Worm (Caenorhabditis elegans): Measurements from ENCODE around the gene egg-3.
"Not testable (repeated sequence)": the region's sequence is repeated elsewhere in the genome, so short reads cannot be mapped to it uniquely, and the experiment has no call there.

egg-3 gene

ce11 chrII:10917174-10917573 lies 32.9 kb upstream of the egg-3 start, which contains the start of gene F44F4.10:
TSS of gene F44F4.10 (minus strand) at chrII:10917274.
- TF ChIP-seq unc-3 (GFP tag; conservative IDR thresholded peaks at IDR 0.05) (no peak), unc-3 (tag; optimal IDR thresholded peaks at IDR 0.05) (no peak), K09A11.1 (tag; optimal IDR thresholded peaks at IDR 0.05; ENCODE audit: insufficient read depth) (no peak), ets-4 (tag; optimal IDR thresholded peaks at IDR 0.05) (no peak), ceh-48 (tag; optimal IDR thresholded peaks at IDR 0.05) (no peak), C38D4.7 (GFP tag; optimal IDR thresholded peaks at IDR 0.05) (no peak), dve-1 (tag; optimal IDR thresholded peaks at IDR 0.05) (no peak), hlh-15 (tag; optimal IDR thresholded peaks at IDR 0.05) (no peak), unc-55 (GFP tag; optimal IDR thresholded peaks at IDR 0.05) (no peak), elt-4 (tag; optimal IDR thresholded peaks at IDR 0.05) (no peak), hlh-30 (tag; optimal IDR thresholded peaks at IDR 0.05; ENCODE audit: insufficient read depth) (no peak), elt-2 (tag; optimal IDR thresholded peaks at IDR 0.05) (no peak)

- TF ChIP-seq dve-1 (tag; optimal IDR thresholded peaks at IDR 0.05) = no peak
- TF ChIP-seq madf-2 (tag; optimal IDR thresholded peaks at IDR 0.05) = no peak
- no peak for TF ChIP-seq zip-5 (tag; optimal IDR thresholded peaks at IDR 0.05)
- no peak for TF ChIP-seq C38D4.7 (GFP tag; optimal IDR thresholded peaks at IDR 0.05)
Observed at ce11 chrII:10915732-10916131, 31.5 kb upstream of the egg-3 start, which contains the start of gene F44F4.9. TSS of gene F44F4.9 (minus strand) at chrII:10915832.

- no peak for TF ChIP-seq dve-1 (tag; optimal IDR thresholded peaks at IDR 0.05)
Observed at ce11 chrII:10914366-10914765, 30.1 kb upstream of the egg-3 start, which contains the start of gene F44F4.15. TSS of gene F44F4.15 (plus strand) at chrII:10914666.

ce11 chrII:10912995-10913394 lies 28.8 kb upstream of the egg-3 start:
- TF ChIP-seq ets-4 (tag; optimal IDR thresholded peaks at IDR 0.05) (no peak), C08G9.2 (tag; optimal IDR thresholded peaks at IDR 0.05) (no peak), ztf-16 (tag; optimal IDR thresholded peaks at IDR 0.05) (no peak), syd-9 (tag; optimal IDR thresholded peaks at IDR 0.05) (no peak), dmd-4 (tag; optimal IDR thresholded peaks at IDR 0.05; ENCODE audit: borderline replicate concordance) (no peak), lin-11 (tag; optimal IDR thresholded peaks at IDR 0.05) (no peak)

- TF ChIP-seq sox-2 (GFP tag; IDR thresholded peaks at IDR 0.05) (no peak), hlh-13 (GFP tag; optimal IDR thresholded peaks at IDR 0.05) (no peak), ets-4 (tag; optimal IDR thresholded peaks at IDR 0.05) (no peak), unc-42 (tag; optimal IDR thresholded peaks at IDR 0.05) (no peak), dmd-4 (tag; optimal IDR thresholded peaks at IDR 0.05; ENCODE audit: borderline replicate concordance) (no peak), ama-1 (optimal IDR thresholded peaks at IDR 0.05) (no peak), hlh-8 (tag; optimal IDR thresholded peaks at IDR 0.05) (no peak), ztf-16 (tag; optimal IDR thresholded peaks at IDR 0.05) (no peak), T23F11.4 (GFP tag; optimal IDR thresholded peaks at IDR 0.05) (no peak), nfya-1 (tag; optimal IDR thresholded peaks at IDR 0.05) (no peak), ceh-9 (tag; optimal IDR thresholded peaks at IDR 0.05) (no peak), ahr-1 (tag; optimal IDR thresholded peaks at IDR 0.05) (no peak), ceh-6 (GFP tag; optimal IDR thresholded peaks at IDR 0.05) (no peak), K02D7.2 (tag; optimal IDR thresholded peaks at IDR 0.05) (no peak), hlh-15 (tag; optimal IDR thresholded peaks at IDR 0.05) (no peak), pag-3 (tag; optimal IDR thresholded peaks at IDR 0.05; ENCODE audit: borderline replicate concordance) (no peak)
Observed at ce11 chrII:10910219-10910618, 26.0 kb upstream of the egg-3 start, which contains the start of gene sra-11. TSS of gene sra-11 (minus strand) at chrII:10910319.

- TF ChIP-seq C38D4.7 (GFP tag; optimal IDR thresholded peaks at IDR 0.05); F13H6.1 (tag; optimal IDR thresholded peaks at IDR 0.05); ets-4 (tag; optimal IDR thresholded peaks at IDR 0.05): not testable (repeated sequence)
Observed at ce11 chrII:10904379-10904778, 20.1 kb upstream of the egg-3 start, which contains the start of gene sra-12. TSS of gene sra-12 (minus strand) at chrII:10904479.
